Worm (Caenorhabditis elegans): ENCODE measurements around the gene nhr-177.

Gene nhr-177

ce11 chrV:1594554-1595092, 15.4 kb upstream of the nhr-177 start:
- TF ChIP-seq ceh-9 (tag; optimal IDR thresholded peaks at IDR 0.05): no peak
- TF ChIP-seq ceh-30 (tag; optimal IDR thresholded peaks at IDR 0.05): no peak
- no peak for TF ChIP-seq tbx-7 (tag; optimal IDR thresholded peaks at IDR 0.05)
- no peak for TF ChIP-seq sdc-2 (tag; optimal IDR thresholded peaks at IDR 0.05)
- no peak for TF ChIP-seq hlh-8 (tag; optimal IDR thresholded peaks at IDR 0.05)
- TF ChIP-seq ceh-31 (tag; optimal IDR thresholded peaks at IDR 0.05): no peak
- no peak for TF ChIP-seq hlh-15 (tag; optimal IDR thresholded peaks at IDR 0.05)
- no peak for TF ChIP-seq dmd-4 (tag; optimal IDR thresholded peaks at IDR 0.05; ENCODE audit: borderline replicate concordance)
- no peak for TF ChIP-seq syd-9 (tag; optimal IDR thresholded peaks at IDR 0.05)
- TF ChIP-seq ceh-48 (tag; optimal IDR thresholded peaks at IDR 0.05): no peak
- no peak for TF ChIP-seq pax-1 (tag; optimal IDR thresholded peaks at IDR 0.05)
- TF ChIP-seq eyg-1 (tag; optimal IDR thresholded peaks at IDR 0.05): no peak
- TF ChIP-seq hlh-30 (tag; optimal IDR thresholded peaks at IDR 0.05; ENCODE audit: insufficient read depth): no peak
- no peak for TF ChIP-seq nfya-1 (tag; optimal IDR thresholded peaks at IDR 0.05)
- TF ChIP-seq tbx-2 (tag; optimal IDR thresholded peaks at IDR 0.05): no peak
- TF ChIP-seq F13H6.1 (tag; optimal IDR thresholded peaks at IDR 0.05): no peak
- no peak for TF ChIP-seq nhr-232 (tag; optimal IDR thresholded peaks at IDR 0.05)
- TF ChIP-seq ets-4 (tag; optimal IDR thresholded peaks at IDR 0.05): no peak
- TF ChIP-seq sox-4 (tag; optimal IDR thresholded peaks at IDR 0.05): no peak
- TF ChIP-seq lin-11 (tag; optimal IDR thresholded peaks at IDR 0.05): no peak

ce11 chrV:1600561-1601088, 9.4 kb upstream of the nhr-177 start, which contains the start of gene F16B4.2:
Gene F16B4.2, plus strand, starts transcription at chrV:1601038.
- TF ChIP-seq C08G9.2 (tag; optimal IDR thresholded peaks at IDR 0.05) (no peak), pros-1 (tag; optimal IDR thresholded peaks at IDR 0.05) (no peak)

DNA sequence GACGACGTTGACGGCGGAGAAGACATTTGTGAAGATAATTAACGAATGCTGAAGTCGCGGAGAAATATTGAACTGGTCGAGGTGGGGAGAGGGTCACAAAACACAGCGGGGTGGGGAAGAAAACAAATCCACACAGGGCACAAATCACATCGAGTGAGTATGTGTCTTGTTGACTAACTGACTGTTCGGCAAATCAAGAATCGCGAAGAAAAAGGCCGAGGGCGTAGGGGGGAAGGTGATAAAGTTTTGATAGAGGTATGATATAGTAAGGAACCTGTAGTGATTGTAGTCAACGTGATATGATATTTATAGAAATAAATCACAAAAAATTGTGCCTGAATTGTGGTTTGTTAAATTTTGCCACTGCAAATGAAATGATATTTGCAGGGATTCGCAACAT, 2.3 kb upstream of the nhr-177 start, which contains the start of gene nhr-178:
Gene nhr-178 (minus strand): TSS at position 164 of the 400 bp plus-strand sequence.
- TF ChIP-seq ref-2 (tag; optimal IDR thresholded peaks at IDR 0.05): no peak
- TF ChIP-seq elt-4 (tag; optimal IDR thresholded peaks at IDR 0.05): no peak
- no peak for TF ChIP-seq ceh-2 (tag; optimal IDR thresholded peaks at IDR 0.05)
- TF ChIP-seq K02D7.2 (tag; optimal IDR thresholded peaks at IDR 0.05): no peak
- TF ChIP-seq npax-4 (tag; optimal IDR thresholded peaks at IDR 0.05): no peak
- TF ChIP-seq hlh-30 (tag; optimal IDR thresholded peaks at IDR 0.05; ENCODE audit: insufficient read depth): no peak
- TF ChIP-seq Y22D7AL.16 (tag; optimal IDR thresholded peaks at IDR 0.05): no peak
- no peak for TF ChIP-seq ama-1 (optimal IDR thresholded peaks at IDR 0.05)
- TF ChIP-seq dve-1 (tag; optimal IDR thresholded peaks at IDR 0.05): no peak
- no peak for TF ChIP-seq unc-86 (tag; optimal IDR thresholded peaks at IDR 0.05)
- no peak for TF ChIP-seq lin-11 (tag; optimal IDR thresholded peaks at IDR 0.05)
- no peak for TF ChIP-seq fkh-6 (tag; optimal IDR thresholded peaks at IDR 0.05)
- no peak for TF ChIP-seq hlh-15 (tag; optimal IDR thresholded peaks at IDR 0.05)
- no peak for TF ChIP-seq ceh-48 (tag; optimal IDR thresholded peaks at IDR 0.05)
- TF ChIP-seq K09A11.1 (tag; optimal IDR thresholded peaks at IDR 0.05; ENCODE audit: insufficient read depth): no peak
- TF ChIP-seq tbx-2 (tag; optimal IDR thresholded peaks at IDR 0.05): no peak
- TF ChIP-seq tbx-7 (tag; optimal IDR thresholded peaks at IDR 0.05): no peak
- TF ChIP-seq ztf-16 (tag; optimal IDR thresholded peaks at IDR 0.05): no peak
- no peak for TF ChIP-seq ceh-30 (tag; optimal IDR thresholded peaks at IDR 0.05)

ce11 chrV:1611570-1611969, 1.5 kb downstream of the nhr-177 start:
- no peak for TF ChIP-seq ref-2 (tag; optimal IDR thresholded peaks at IDR 0.05)
- TF ChIP-seq ceh-30 (tag; optimal IDR thresholded peaks at IDR 0.05): no peak
- no peak for TF ChIP-seq ahr-1 (tag; optimal IDR thresholded peaks at IDR 0.05)
- no peak for TF ChIP-seq ztf-16 (tag; optimal IDR thresholded peaks at IDR 0.05)
- no peak for TF ChIP-seq T23F11.4 (GFP tag; optimal IDR thresholded peaks at IDR 0.05)
- TF ChIP-seq pax-1 (tag; optimal IDR thresholded peaks at IDR 0.05): no peak
- TF ChIP-seq pha-2 (tag; optimal IDR thresholded peaks at IDR 0.05): no peak
- no peak for TF ChIP-seq nhr-232 (tag; optimal IDR thresholded peaks at IDR 0.05)
- TF ChIP-seq lim-6 (tag; optimal IDR thresholded peaks at IDR 0.05): no peak
- TF ChIP-seq ceh-34 (tag; optimal IDR thresholded peaks at IDR 0.05): no peak
- no peak for TF ChIP-seq che-1 (tag; optimal IDR thresholded peaks at IDR 0.05)
- TF ChIP-seq fax-1 (tag; optimal IDR thresholded peaks at IDR 0.05): no peak
- no peak for TF ChIP-seq pros-1 (tag; optimal IDR thresholded peaks at IDR 0.05)
- TF ChIP-seq pqm-1 (tag; optimal IDR thresholded peaks at IDR 0.05): no peak
- no peak for TF ChIP-seq K02D7.2 (tag; optimal IDR thresholded peaks at IDR 0.05)
- TF ChIP-seq F13H6.1 (tag; optimal IDR thresholded peaks at IDR 0.05): no peak
- no peak for TF ChIP-seq ttx-3 (tag; optimal IDR thresholded peaks at IDR 0.05)
- TF ChIP-seq madf-2 (tag; optimal IDR thresholded peaks at IDR 0.05): no peak
- TF ChIP-seq ceh-9 (tag; optimal IDR thresholded peaks at IDR 0.05): no peak

All from whole organism, late embryonic.